Worm (Caenorhabditis elegans) whole organism, L1 larva: Measurements from ENCODE around the gene clc-25.

Experiments
- C16A3.4 ChIP-seq: fragments of 150-350 bp; optimal IDR thresholded peaks from 2 replicates; lab custom pipeline; 2014; ENCODE audit warnings: missing biosample characterization, missing genetic modification characterization
- Y116A8C.19 ChIP-seq: sonication (generic microtip); optimal IDR thresholded peaks from 2 replicates; lab custom pipeline; 2016; ENCODE audit warnings: missing compliant biosample characterization, missing genetic modification characterization, borderline replicate concordance
- blmp-1 ChIP-seq: fragments of 150-350 bp; optimal IDR thresholded peaks from 2 replicates; lab custom pipeline; 2014; ENCODE audit warnings: missing biosample characterization, missing genetic modification characterization
- ceh-63 ChIP-seq: fragments of 200-800 bp; sonication (Bioruptor generic); optimal IDR thresholded peaks from 2 replicates; lab custom pipeline; 2018; ENCODE audit warnings: mild to moderate bottlenecking, missing genetic modification characterization, missing compliant biosample characterization
- ceh-82 ChIP-seq, 3 experiments: fragments of 150-350 bp in 1 of 3; sonication (generic microtip) in 2 of 3; optimal IDR thresholded peaks; 2 replicates each; lab custom pipeline; 2014 to 2017; ENCODE audit warnings: missing biosample characterization in 3 of 3, missing genetic modification characterization in 3 of 3
- ceh-88 ChIP-seq: fragments of 200-800 bp; sonication (Bioruptor generic); IDR thresholded peaks from 2 replicates; pipeline ENCODE4 v1.3.6; 2022; ENCODE audit warnings: missing genetic modification characterization, missing compliant biosample characterization
- ceh-90 ChIP-seq: sonication (generic microtip); optimal IDR thresholded peaks from 2 replicates; lab custom pipeline; 2016; ENCODE audit warnings: missing genetic modification characterization, missing compliant biosample characterization
- ces-1 ChIP-seq: fragments of 150-350 bp; optimal IDR thresholded peaks from 2 replicates; lab custom pipeline; 2014; ENCODE audit warnings: missing biosample characterization, missing genetic modification reagents, missing genetic modification characterization
- dpl-1 ChIP-seq, 3 experiments: fragments of 150-350 bp in 2 of 3; sonication (generic microtip) in 1 of 3; optimal IDR thresholded peaks; 2 replicates each; lab custom pipeline; 2014 to 2017; ENCODE audit warnings: missing biosample characterization in 3 of 3, missing genetic modification characterization in 3 of 3, missing genetic modification reagents in 3 of 3
- efl-1 ChIP-seq, 4 experiments: fragments of 150-350 bp; optimal IDR thresholded peaks in 3 of 4; peaks in 1 of 4; 1 replicate in 1 of 4; 2 replicates in 3 of 4; lab custom pipeline; 2014; ENCODE audit warnings: missing biosample characterization in 2 of 4, missing genetic modification characterization in 2 of 4, missing genetic modification reagents in 2 of 4
- efl-3 ChIP-seq: fragments of 200-800 bp; sonication (Bioruptor generic); optimal IDR thresholded peaks from 2 replicates; lab custom pipeline; 2018; ENCODE audit warnings: mild to moderate bottlenecking, missing genetic modification characterization, missing compliant biosample characterization
- elt-2 ChIP-seq: sonication (generic microtip); optimal IDR thresholded peaks from 2 replicates; lab custom pipeline; 2016; ENCODE audit warnings: missing genetic modification characterization, mild to moderate bottlenecking, inconsistent platforms, missing compliant biosample characterization, missing genetic modification reagents
- elt-3 ChIP-seq, 6 experiments: fragments of 150-350 bp in 1 of 6; sonication (generic microtip); optimal IDR thresholded peaks; 2 replicates each; lab custom pipeline; 2017 to 2018; ENCODE audit warnings: missing biosample characterization in 6 of 6, missing genetic modification characterization in 6 of 6, inconsistent platforms in 1 of 6
- ets-5 ChIP-seq: fragments of 200-800 bp; sonication (Bioruptor generic); IDR thresholded peaks from 2 replicates; pipeline ENCODE4 v1.3.6; 2022; ENCODE audit warnings: missing genetic modification characterization, missing compliant biosample characterization
- fkh-10 ChIP-seq: sonication (generic microtip); optimal IDR thresholded peaks from 2 replicates; lab custom pipeline; 2017; ENCODE audit warnings: missing biosample characterization, missing genetic modification reagents, missing genetic modification characterization
- fkh-4 ChIP-seq: sonication (generic microtip); optimal IDR thresholded peaks from 2 replicates; lab custom pipeline; 2016; ENCODE audit warnings: missing compliant biosample characterization, missing genetic modification characterization, borderline replicate concordance
- grh-1 ChIP-seq: fragments of 200-800 bp; sonication (Bioruptor generic); IDR thresholded peaks from 2 replicates; pipeline ENCODE4 v1.3.6; 2022; ENCODE audit warnings: missing genetic modification reagents, missing genetic modification characterization, missing compliant biosample characterization
- lin-14 ChIP-seq: fragments of 200-800 bp; sonication (Bioruptor generic); optimal IDR thresholded peaks from 2 replicates; lab custom pipeline; 2018; ENCODE audit warnings: mild to moderate bottlenecking, missing genetic modification characterization, moderate library complexity, missing compliant biosample characterization
- mep-1 ChIP-seq: fragments of 150-350 bp; optimal IDR thresholded peaks from 2 replicates; lab custom pipeline; 2014; ENCODE audit warnings: missing biosample characterization, missing genetic modification characterization
- nhr-12 ChIP-seq: sonication (generic microtip); optimal IDR thresholded peaks from 2 replicates; lab custom pipeline; 2017; ENCODE audit warnings: missing biosample characterization, missing genetic modification characterization
- nhr-237 ChIP-seq: fragments of 150-350 bp; optimal IDR thresholded peaks from 2 replicates; lab custom pipeline; 2014; ENCODE audit warnings: missing biosample characterization, missing genetic modification characterization
- nhr-28 ChIP-seq: fragments of 150-350 bp; optimal IDR thresholded peaks from 2 replicates; lab custom pipeline; 2014; ENCODE audit warnings: missing biosample characterization, missing genetic modification characterization
- nhr-47 ChIP-seq: sonication (generic microtip); optimal IDR thresholded peaks from 2 replicates; lab custom pipeline; 2016; ENCODE audit warnings: mild to moderate bottlenecking, missing genetic modification characterization, moderate library complexity, missing compliant biosample characterization
- nhr-71 ChIP-seq: sonication (generic microtip); optimal IDR thresholded peaks from 2 replicates; lab custom pipeline; 2016; ENCODE audit warnings: mild to moderate bottlenecking, missing genetic modification characterization, moderate library complexity, missing compliant biosample characterization
- nhr-85 ChIP-seq: sonication (generic microtip); peaks from one replicate; lab custom pipeline; 2016; ENCODE audit warnings: missing genetic modification characterization, inconsistent platforms, missing compliant biosample characterization
- pag-3 ChIP-seq: sonication (generic microtip); optimal IDR thresholded peaks from 2 replicates; lab custom pipeline; 2017; ENCODE audit warnings: missing genetic modification characterization, mild to moderate bottlenecking, missing compliant biosample characterization, antibody characterized with exemption, borderline replicate concordance; ENCODE audit not compliant: insufficient read depth
- rnt-1 ChIP-seq: sonication (generic microtip); optimal IDR thresholded peaks from 2 replicates; lab custom pipeline; 2016; ENCODE audit warnings: mild to moderate bottlenecking, missing genetic modification characterization, moderate library complexity, missing compliant biosample characterization
- skn-1 ChIP-seq: fragments of 150-350 bp; optimal IDR thresholded peaks from 2 replicates; lab custom pipeline; 2014; ENCODE audit warnings: missing biosample characterization, missing genetic modification characterization
- snpc-4 ChIP-seq: fragments of 150-350 bp; optimal IDR thresholded peaks from 2 replicates; lab custom pipeline; 2014; ENCODE audit warnings: missing biosample characterization, missing genetic modification characterization
- sox-4 ChIP-seq: sonication (generic microtip); optimal IDR thresholded peaks from 2 replicates; lab custom pipeline; 2016; ENCODE audit warnings: missing genetic modification characterization, missing compliant biosample characterization
- unc-130 ChIP-seq: fragments of 150-350 bp; optimal IDR thresholded peaks from 2 replicates; lab custom pipeline; 2017; ENCODE audit warnings: missing biosample characterization, missing genetic modification characterization, inconsistent platforms
- unc-30 ChIP-seq: sonication (generic microtip); optimal IDR thresholded peaks from 2 replicates; lab custom pipeline; 2017; ENCODE audit warnings: missing biosample characterization, missing genetic modification characterization
- unc-86 ChIP-seq: sonication (generic microtip); optimal IDR thresholded peaks from 2 replicates; lab custom pipeline; 2016; ENCODE audit warnings: missing genetic modification characterization, missing compliant biosample characterization
- unc-98 ChIP-seq: fragments of 200-800 bp; sonication (Bioruptor generic); IDR thresholded peaks from 2 replicates; pipeline ENCODE4 v1.3.6; 2022; ENCODE audit warnings: missing genetic modification characterization, missing compliant biosample characterization
- ztf-11 ChIP-seq, 2 experiments: sonication (generic microtip); optimal IDR thresholded peaks; 2 replicates each; lab custom pipeline; 2016 to 2017; ENCODE audit warnings: missing genetic modification characterization in 2 of 2, missing biosample characterization in 1 of 2, missing compliant biosample characterization in 1 of 2
- ztf-4 ChIP-seq: fragments of 150-350 bp; optimal IDR thresholded peaks from 2 replicates; lab custom pipeline; 2014; ENCODE audit warnings: missing biosample characterization, missing genetic modification characterization

The clc-25 gene

DNA sequence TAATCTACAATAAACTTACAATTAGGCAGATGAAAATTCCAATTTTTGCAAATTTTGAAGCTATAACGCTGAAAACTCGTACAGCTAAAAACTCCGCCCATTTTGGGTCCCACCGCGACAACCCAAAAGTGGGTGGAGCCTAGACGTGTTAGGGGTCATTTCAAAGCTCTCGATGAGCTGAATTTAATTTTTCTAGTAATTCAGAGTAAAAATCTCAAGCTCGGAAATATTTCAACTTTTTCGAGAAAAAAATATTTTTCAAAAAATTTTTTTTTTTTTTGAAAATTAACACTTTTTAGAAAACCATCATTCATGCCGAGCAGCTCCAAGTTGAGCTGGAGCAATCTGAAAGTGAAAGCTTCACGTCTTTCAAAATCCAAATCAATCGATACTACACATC lies 24.9 kb downstream of the clc-25 start, which contains the start of gene R06B10.7:
TSS of gene R06B10.7 (minus strand) at position 101 of the 400 bp plus-strand sequence.
- no peak for TF ChIP-seq blmp-1 (tag; lab: Kevin White, UChicago)

DNA sequence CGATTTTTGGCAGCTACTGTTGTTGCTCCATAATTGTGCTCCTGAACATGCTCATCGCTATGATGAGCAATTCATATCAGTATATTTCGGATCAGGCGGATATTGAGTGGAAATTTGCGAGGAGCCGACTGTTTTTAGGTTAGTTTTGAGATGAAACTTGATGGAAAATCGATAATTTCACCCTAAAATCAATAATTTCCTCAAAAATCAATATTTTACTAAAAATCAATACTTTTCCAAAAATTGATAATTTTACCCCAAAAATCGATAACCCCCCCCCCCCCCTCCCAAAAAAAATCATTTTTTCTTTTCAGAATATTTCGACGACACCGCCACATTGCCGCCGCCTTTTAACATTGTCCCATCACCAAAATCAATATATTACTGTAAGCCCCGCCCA lies 27.3 kb downstream of the clc-25 start:
- no peak for TF ChIP-seq unc-130 (tag; lab: Kevin White, UChicago)
- no peak for TF ChIP-seq Y116A8C.19
- no peak for TF ChIP-seq nhr-12
- TF ChIP-seq snpc-4 (tag; lab: Kevin White, UChicago), result no peak
- no peak for TF ChIP-seq nhr-71 (tag; lab: Kevin White, UChicago)
- TF ChIP-seq elt-2, result no peak
- TF ChIP-seq lin-14 (GFP tag; lab: Kevin White, UChicago), result no peak
- no peak for TF ChIP-seq ceh-82 (tag; optimal IDR thresholded peaks at IDR 0.05; lab: Kevin White, UChicago)
- TF ChIP-seq skn-1, result no peak
- no peak for TF ChIP-seq elt-3 (tag; optimal IDR thresholded peaks at IDR 0.05; lab: Kevin White, UChicago)
- TF ChIP-seq pag-3, result no peak

- no peak for TF ChIP-seq efl-1 (optimal IDR thresholded peaks at IDR 0.05; lab: Kevin White, UChicago)
- no peak for TF ChIP-seq efl-1 (GFP tag; optimal IDR thresholded peaks at IDR 0.05 in 1 of 2; lab: Kevin White, UChicago)
- TF ChIP-seq ceh-90 (tag; lab: Kevin White, UChicago), result no peak
- no peak for TF ChIP-seq unc-30 (tag; lab: Kevin White, UChicago)
- no peak for TF ChIP-seq ztf-4 (tag; lab: Kevin White, UChicago)
- no peak for TF ChIP-seq grh-1 (GFP tag; lab: Robert Waterston, UW)
- no peak for TF ChIP-seq ets-5 (GFP tag; lab: Robert Waterston, UW)
- no peak for TF ChIP-seq ceh-63 (GFP tag; lab: Kevin White, UChicago)
- TF ChIP-seq efl-3 (GFP tag; lab: Kevin White, UChicago), result no peak
- no peak for TF ChIP-seq nhr-47 (tag; lab: Kevin White, UChicago)
- no peak for TF ChIP-seq skn-1
Observed at ce11 chrIII:996564-996963, 29.6 kb downstream of the clc-25 start.

DNA sequence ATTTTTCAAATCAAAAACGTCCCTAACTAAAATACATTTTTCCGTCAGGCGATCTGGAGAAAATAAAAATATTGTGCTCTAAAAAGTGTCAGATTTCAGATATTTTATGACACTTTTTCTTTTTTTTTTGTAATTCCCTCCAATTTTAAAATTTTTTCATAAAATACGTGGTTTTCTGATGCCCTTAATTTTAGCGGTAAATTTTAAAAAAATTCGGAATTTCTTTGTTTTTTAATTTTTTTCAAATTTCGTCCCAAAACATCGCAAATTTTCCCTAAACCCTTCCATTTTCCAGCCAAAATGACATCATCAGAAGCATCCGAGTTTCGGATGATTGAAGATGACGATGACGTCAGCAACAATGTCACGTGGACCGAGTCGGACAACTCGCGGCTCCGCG lies 34.6 kb downstream of the clc-25 start, which contains the start of gene trp-2:
TSS of gene trp-2 (plus strand) at position 301 of the 400 bp plus-strand sequence.
- no peak for TF ChIP-seq nhr-85 (tag; lab: Kevin White, UChicago)
- TF ChIP-seq unc-98 (GFP tag; lab: Robert Waterston, UW), result no peak
- TF ChIP-seq skn-1, result no peak
- no peak for TF ChIP-seq ceh-63 (GFP tag; lab: Kevin White, UChicago)
- TF ChIP-seq rnt-1 (tag; lab: Kevin White, UChicago), result no peak
- TF ChIP-seq C16A3.4 (tag; lab: Kevin White, UChicago), result no peak
- no peak for TF ChIP-seq unc-130 (tag; lab: Kevin White, UChicago)
- TF ChIP-seq unc-86 (tag; lab: Kevin White, UChicago), result no peak

- TF ChIP-seq dpl-1 (GFP tag; optimal IDR thresholded peaks at IDR 0.05; lab: Kevin White, UChicago) (peak in 1 of 3 experiments; percentile 5), ces-1 (peak; percentile 79), fkh-4 (tag; lab: Kevin White, UChicago) (no peak), fkh-10 (GFP tag; lab: Kevin White, UChicago) (peak; percentile 68), lin-14 (GFP tag; lab: Kevin White, UChicago) (peak; percentile 72)
Observed at ce11 chrIII:989558-989957, 36.6 kb downstream of the clc-25 start.

DNA sequence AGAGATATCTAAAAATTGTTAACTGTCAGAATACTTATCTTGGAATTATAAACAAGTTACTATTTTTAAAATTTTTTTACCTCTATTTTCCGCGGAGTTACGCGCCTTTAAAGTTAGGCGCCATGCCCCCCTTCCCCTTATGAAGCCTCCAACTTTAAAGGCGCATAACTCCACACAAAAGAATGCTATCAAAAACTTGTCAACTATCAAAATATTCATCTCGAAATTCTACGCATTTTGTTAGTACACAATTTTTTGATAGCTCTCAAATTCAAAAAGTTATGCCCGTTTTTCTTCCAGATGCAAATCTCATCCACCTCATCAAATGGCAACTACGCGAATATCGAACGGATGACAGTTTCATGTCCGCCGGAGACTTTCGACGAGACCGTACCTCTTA lies 43.2 kb downstream of the clc-25 start, which contains the start of gene tbc-10:
TSS of gene tbc-10 (plus strand) at position 301 of the 400 bp plus-strand sequence.
- TF ChIP-seq ztf-11 (tag; optimal IDR thresholded peaks at IDR 0.05; lab: Kevin White, UChicago), result no peak
- TF ChIP-seq ceh-88 (GFP tag; lab: Robert Waterston, UW), result no peak
- TF ChIP-seq mep-1 (tag; lab: Kevin White, UChicago), result no peak
- TF ChIP-seq ceh-82 (tag; optimal IDR thresholded peaks at IDR 0.05; lab: Kevin White, UChicago), result no peak
- no peak for TF ChIP-seq nhr-237
- no peak for TF ChIP-seq ceh-63 (GFP tag; lab: Kevin White, UChicago)
- no peak for TF ChIP-seq sox-4 (tag; lab: Kevin White, UChicago)
- no peak for TF ChIP-seq nhr-28 (tag; lab: Kevin White, UChicago)
- TF ChIP-seq, all 84 proteins: peak for 0
